Worm (Caenorhabditis elegans) whole organism, L3 larva: ENCODE measurements around the gene F34D10.3.

Experiments
- ama-1 ChIP-seq: fragments of 150-350 bp; optimal IDR thresholded peaks from 2 replicates; lab custom pipeline; 2018
- daf-12 ChIP-seq: fragments of 150-350 bp; optimal IDR thresholded peaks from 2 replicates; lab custom pipeline; 2014; ENCODE audit warnings: missing biosample characterization, missing genetic modification reagents, missing genetic modification characterization
- egl-27 ChIP-seq: sonication (generic microtip); optimal IDR thresholded peaks from 4 replicates; lab custom pipeline; 2017; ENCODE audit warnings: missing biosample characterization, missing genetic modification reagents, missing genetic modification characterization
- jun-1 ChIP-seq: fragments of 150-350 bp; optimal IDR thresholded peaks from 2 replicates; lab custom pipeline; 2014; ENCODE audit warnings: missing biosample characterization, missing genetic modification reagents, missing genetic modification characterization
- nhr-11 ChIP-seq: fragments of 150-350 bp; optimal IDR thresholded peaks from 2 replicates; lab custom pipeline; 2014; ENCODE audit warnings: missing biosample characterization, missing genetic modification characterization
- nhr-23 ChIP-seq: fragments of 150-350 bp; optimal IDR thresholded peaks from 2 replicates; lab custom pipeline; 2014; ENCODE audit warnings: missing biosample characterization, missing genetic modification reagents, missing genetic modification characterization
- pha-4 ChIP-seq: fragments of 150-350 bp; optimal IDR thresholded peaks from 2 replicates; lab custom pipeline; 2014; ENCODE audit warnings: missing biosample characterization, missing genetic modification reagents, missing genetic modification characterization
- zag-1 ChIP-seq: fragments of 150-350 bp; optimal IDR thresholded peaks from 2 replicates; lab custom pipeline; 2014; ENCODE audit warnings: missing biosample characterization, missing genetic modification characterization

DNA sequence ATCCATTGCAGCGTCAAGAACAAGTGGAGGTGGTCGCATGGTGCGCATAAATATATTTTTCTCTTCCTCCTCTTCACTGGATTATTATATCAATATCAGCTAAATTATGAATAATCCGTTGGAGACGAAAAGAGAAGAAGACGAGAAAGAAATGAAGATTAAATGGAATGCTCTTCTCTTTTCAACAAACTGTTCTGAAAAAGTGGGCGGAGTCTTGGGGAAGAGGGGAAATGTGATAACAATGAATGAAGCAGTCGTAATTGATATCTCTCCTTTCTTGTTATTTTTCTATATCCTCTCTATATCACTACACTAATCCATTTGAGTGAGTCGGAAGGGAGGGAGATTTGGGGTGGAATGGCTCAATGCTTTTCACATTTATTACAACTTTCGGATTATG lies 25.3 kb downstream of the F34D10.3 start, which contains the start of gene arcp-1:
- TF ChIP-seq ama-1 (lab: Kevin White, UChicago), result no peak
- TF ChIP-seq pha-4, result no peak
- TF ChIP-seq daf-12 (tag; lab: Kevin White, UChicago), result no peak
- TF ChIP-seq zag-1 (tag; lab: Kevin White, UChicago), result no peak
- TF ChIP-seq jun-1 (tag; lab: Kevin White, UChicago), result no peak
- no peak for TF ChIP-seq egl-27
- no peak for TF ChIP-seq nhr-23 (tag; lab: Kevin White, UChicago)
- TF ChIP-seq nhr-11 (tag; lab: Kevin White, UChicago), result no peak
